Fruit fly (Drosophila melanogaster) whole organism, embryonic: Measurements from ENCODE around the gene CG14024.

ENCODE experiments used
- Awh ChIP-seq: fragments of 200-800 bp; sonication (Bioruptor generic); IDR thresholded peaks from 2 replicates; pipeline ENCODE4, ENCODE4 v1.3.6; 2022; ENCODE audit warnings: missing biosample characterization, missing genetic modification characterization
- CG12299 ChIP-seq: fragments of 200-800 bp; sonication (Bioruptor generic); optimal IDR thresholded peaks from 2 replicates; lab custom pipeline; 2018; ENCODE audit warnings: missing biosample characterization, mild to moderate bottlenecking, missing genetic modification characterization
- CG14014 ChIP-seq: fragments of 200-800 bp; sonication (Bioruptor generic); IDR thresholded peaks from 2 replicates; pipeline ENCODE4 v1.3.6; 2022; ENCODE audit warnings: missing biosample characterization, missing genetic modification characterization
- CG14441 ChIP-seq: fragments of 200-800 bp; sonication (Bioruptor generic); IDR thresholded peaks from 2 replicates; pipeline ENCODE4 v1.3.6; 2022; ENCODE audit warnings: missing biosample characterization, missing genetic modification characterization
- CG15479 ChIP-seq: fragments of 200-800 bp; sonication (Bioruptor generic); optimal IDR thresholded peaks from 3 replicates; lab custom pipeline; 2019; ENCODE audit warnings: missing biosample characterization, mild to moderate bottlenecking, missing genetic modification characterization, moderate library complexity
- CG16813 ChIP-seq: fragments of 200-800 bp; sonication (Bioruptor generic); IDR thresholded peaks from 3 replicates; pipeline ENCODE4 v1.3.6; 2022; ENCODE audit warnings: missing biosample characterization, missing genetic modification characterization; ENCODE audit not compliant: partially characterized antibody
- CG2199 ChIP-seq: fragments of 200-800 bp; sonication (Bioruptor generic); IDR thresholded peaks from 3 replicates; pipeline ENCODE4 v1.3.6; 2022; ENCODE audit warnings: missing biosample characterization, missing genetic modification characterization
- CG2889 ChIP-seq: fragments of 200-800 bp; sonication (Bioruptor generic); IDR thresholded peaks from 3 replicates; pipeline ENCODE4 v1.3.6; 2022; ENCODE audit warnings: missing biosample characterization, missing genetic modification characterization
- CG3847 ChIP-seq: fragments of 200-800 bp; sonication (Bioruptor generic); IDR thresholded peaks from 2 replicates; pipeline ENCODE4 v1.3.6; 2022; ENCODE audit warnings: missing biosample characterization, missing genetic modification characterization
- CG6254 ChIP-seq: fragments of 200-800 bp; sonication (Bioruptor generic); optimal IDR thresholded peaks from 3 replicates; lab custom pipeline; 2017; ENCODE audit warnings: mild to moderate bottlenecking, missing biosample characterization, missing genetic modification reagents, missing genetic modification characterization
- CG6854 ChIP-seq: fragments of 200-800 bp; sonication (Bioruptor generic); optimal IDR thresholded peaks from 3 replicates; lab custom pipeline; 2017; ENCODE audit warnings: missing biosample characterization, mild to moderate bottlenecking, missing genetic modification characterization
- CG7357 ChIP-seq: fragments of 200-800 bp; sonication (Bioruptor generic); IDR thresholded peaks from 3 replicates; pipeline ENCODE4 v1.3.6; 2022; ENCODE audit warnings: missing biosample characterization, missing genetic modification characterization
- CG7987 ChIP-seq: fragments of 200-800 bp; sonication (Bioruptor generic); optimal IDR thresholded peaks from 2 replicates; lab custom pipeline; 2018; ENCODE audit warnings: missing biosample characterization, mild to moderate bottlenecking, missing genetic modification characterization, moderate library complexity
- CG8765 ChIP-seq: fragments of 200-800 bp; sonication (Bioruptor generic); IDR thresholded peaks from 2 replicates; pipeline ENCODE4 v1.3.6; 2022; ENCODE audit warnings: missing biosample characterization, missing genetic modification characterization
- Dad ChIP-seq: fragments of 200-800 bp; sonication (Bioruptor generic); optimal IDR thresholded peaks from 3 replicates; lab custom pipeline; 2016; ENCODE audit warnings: missing biosample characterization, missing genetic modification characterization
- Doc3 ChIP-seq: fragments of 200-800 bp; sonication (Bioruptor generic); IDR thresholded peaks from 3 replicates; pipeline ENCODE4 v1.3.6; 2022; ENCODE audit warnings: missing biosample characterization, missing genetic modification characterization; ENCODE audit not compliant: partially characterized antibody
- Drgx ChIP-seq: fragments of 200-800 bp; sonication (Bioruptor generic); IDR thresholded peaks from 2 replicates; pipeline ENCODE4 v1.3.6; 2022; ENCODE audit warnings: missing biosample characterization, missing genetic modification characterization
- HLH4C ChIP-seq: fragments of 200-800 bp; sonication (Bioruptor generic); IDR thresholded peaks from 3 replicates; pipeline ENCODE4 v1.3.6; 2022; ENCODE audit warnings: missing biosample characterization, missing genetic modification characterization; ENCODE audit not compliant: partially characterized antibody
- MESR4 ChIP-seq: fragments of 200-800 bp; sonication (Bioruptor generic); optimal IDR thresholded peaks from 2 replicates; lab custom pipeline; 2018; ENCODE audit warnings: missing biosample characterization, mild to moderate bottlenecking, missing genetic modification characterization, moderate library complexity
- MTF-1 ChIP-seq: fragments of 200-800 bp; sonication (Bioruptor generic); optimal IDR thresholded peaks from 2 replicates; lab custom pipeline; 2018; ENCODE audit warnings: missing biosample characterization, mild to moderate bottlenecking, missing genetic modification characterization, borderline replicate concordance
- Neu2 ChIP-seq: fragments of 200-800 bp; sonication (Bioruptor generic); optimal IDR thresholded peaks from 3 replicates; lab custom pipeline; 2016; ENCODE audit warnings: missing biosample characterization, missing genetic modification characterization, borderline replicate concordance
- Ssrp ChIP-seq: fragments of 200-800 bp; sonication (Bioruptor generic); optimal IDR thresholded peaks from 2 replicates; lab custom pipeline; 2018; ENCODE audit warnings: missing biosample characterization, mild to moderate bottlenecking, missing genetic modification characterization, moderate library complexity
- amos ChIP-seq: fragments of 200-800 bp; sonication (Bioruptor generic); IDR thresholded peaks from 2 replicates; pipeline ENCODE4 v1.3.6; 2022; ENCODE audit warnings: missing biosample characterization, missing genetic modification characterization; ENCODE audit not compliant: partially characterized antibody
- az2 ChIP-seq: fragments of 200-800 bp; sonication (Bioruptor generic); optimal IDR thresholded peaks from 3 replicates; lab custom pipeline; 2016; ENCODE audit warnings: missing biosample characterization, missing genetic modification characterization
- br ChIP-seq: fragments of >200 bp; optimal IDR thresholded peaks from 2 replicates; lab custom pipeline; 2017
- cad ChIP-seq: fragments of >200 bp; optimal IDR thresholded peaks from 2 replicates; lab custom pipeline; 2017; ENCODE audit warnings: missing biosample characterization, missing genetic modification characterization
- crc ChIP-seq: fragments of 200-800 bp; sonication (Bioruptor generic); optimal IDR thresholded peaks from 2 replicates; lab custom pipeline; 2016; ENCODE audit warnings: missing biosample characterization, missing genetic modification characterization
- crp ChIP-seq, 2 experiments: fragments of 200-800 bp; sonication (Bioruptor generic); optimal IDR thresholded peaks; 2 replicates in 1 of 2; 3 replicates in 1 of 2; lab custom pipeline; 2017; ENCODE audit warnings: missing biosample characterization in 2 of 2, missing genetic modification characterization in 2 of 2, mild to moderate bottlenecking in 1 of 2, moderate library complexity in 1 of 2
- da ChIP-seq: fragments of 200-800 bp; sonication (Bioruptor generic); optimal IDR thresholded peaks from 2 replicates; lab custom pipeline; 2016; ENCODE audit warnings: missing biosample characterization, missing genetic modification characterization
- exex ChIP-seq: fragments of 200-800 bp; sonication (Bioruptor generic); optimal IDR thresholded peaks from 4 replicates; lab custom pipeline; 2018; ENCODE audit warnings: missing biosample characterization, mild to moderate bottlenecking, missing genetic modification characterization, moderate library complexity
- fru ChIP-seq: fragments of >200 bp; optimal IDR thresholded peaks from 2 replicates; lab custom pipeline; 2017
- grn ChIP-seq: fragments of 200-800 bp; sonication (Bioruptor generic); optimal IDR thresholded peaks from 3 replicates; lab custom pipeline; 2017; ENCODE audit warnings: missing biosample characterization, missing genetic modification characterization
- hb ChIP-seq: fragments of 200-800 bp; sonication (Bioruptor generic); IDR thresholded peaks from 3 replicates; pipeline ENCODE4 v1.3.6; 2022; ENCODE audit warnings: missing biosample characterization, missing genetic modification characterization; ENCODE audit not compliant: partially characterized antibody
- insv ChIP-seq, 2 experiments: fragments of 200-800 bp; sonication (Bioruptor generic); optimal IDR thresholded peaks; 3 replicates each; lab custom pipeline; 2016 to 2018; ENCODE audit warnings: missing biosample characterization in 2 of 2, missing genetic modification characterization in 2 of 2
- mirr ChIP-seq: fragments of 200-800 bp; sonication (Bioruptor generic); optimal IDR thresholded peaks from 3 replicates; lab custom pipeline; 2018; ENCODE audit warnings: missing biosample characterization, mild to moderate bottlenecking, missing genetic modification characterization
- nau ChIP-seq: fragments of 200-800 bp; sonication (Bioruptor generic); optimal IDR thresholded peaks from 3 replicates; lab custom pipeline; 2017; ENCODE audit warnings: missing biosample characterization, mild to moderate bottlenecking, missing genetic modification characterization, missing genetic modification reagents
- nerfin-2 ChIP-seq: fragments of 200-800 bp; sonication (Bioruptor generic); IDR thresholded peaks from 2 replicates; pipeline ENCODE4 v1.3.6; 2022; ENCODE audit warnings: missing biosample characterization, missing genetic modification characterization; ENCODE audit not compliant: partially characterized antibody
- pan ChIP-seq, 4 experiments: fragments of >200 bp in 3 of 4; fragments of 200-800 bp in 1 of 4; sonication (Bioruptor generic) in 1 of 4; optimal IDR thresholded peaks in 3 of 4; IDR thresholded peaks in 1 of 4; 2 replicates each; pipeline versions ENCODE4 v1.3.6 to Lab custom; 2017 to 2022; ENCODE audit warnings: missing biosample characterization in 2 of 4, missing genetic modification characterization in 2 of 4, mixed read lengths in 1 of 4
- pho ChIP-seq: fragments of 200-800 bp; sonication (Bioruptor generic); optimal IDR thresholded peaks from 2 replicates; lab custom pipeline; 2016; ENCODE audit warnings: missing biosample characterization, missing genetic modification characterization
- pnt ChIP-seq: fragments of 200-800 bp; sonication (Bioruptor generic); optimal IDR thresholded peaks from 3 replicates; lab custom pipeline; 2016; ENCODE audit warnings: missing biosample characterization, missing genetic modification characterization
- sna ChIP-seq: fragments of 200-800 bp; sonication (Bioruptor generic); IDR thresholded peaks from 2 replicates; pipeline ENCODE4 v1.3.6; 2022; ENCODE audit warnings: missing biosample characterization, missing genetic modification characterization; ENCODE audit not compliant: partially characterized antibody
- sob ChIP-seq: fragments of 200-800 bp; sonication (Bioruptor generic); IDR thresholded peaks from 2 replicates; pipeline ENCODE4 v1.3.6; 2022; ENCODE audit warnings: missing biosample characterization, missing genetic modification characterization
- sqz ChIP-seq: fragments of 200-800 bp; sonication (Bioruptor generic); optimal IDR thresholded peaks from 3 replicates; lab custom pipeline; 2018; ENCODE audit warnings: missing biosample characterization, mild to moderate bottlenecking, missing genetic modification characterization
- tll ChIP-seq, 2 experiments: fragments of 200-800 bp in 1 of 2; fragments of >200 bp in 1 of 2; sonication (Bioruptor generic) in 1 of 2; optimal IDR thresholded peaks; 2 replicates each; lab custom pipeline; 2017 to 2019; ENCODE audit warnings: missing biosample characterization in 2 of 2, missing genetic modification characterization in 2 of 2, mild to moderate bottlenecking in 1 of 2, moderate library complexity in 1 of 2
- zen ChIP-seq: fragments of 200-800 bp; sonication (Bioruptor generic); optimal IDR thresholded peaks from 3 replicates; lab custom pipeline; 2018; ENCODE audit warnings: missing biosample characterization, mild to moderate bottlenecking, missing genetic modification characterization, moderate library complexity

Gene CG14024

dm6 chr2L:5278309-5279130 lies 36.2 kb downstream of the CG14024 start, which contains the start of the genes Nin and Bub1 (continued):
- TF ChIP-seq CG6854 (GFP tag; lab: Kevin White, UChicago) (no peak), pho (GFP tag; lab: Kevin White, UChicago) (peak; percentile 8), CG2199 (GFP tag; lab: Robert Waterston, UW) (no peak), grn (GFP tag; lab: Kevin White, UChicago) (no peak), Ssrp (tag; lab: Kevin White, UChicago) (peak; percentile 8), crp (GFP tag; optimal IDR thresholded peaks at IDR 0.05; lab: Kevin White, UChicago) (no peak), CG7357 (no peak), CG7987 (GFP tag; lab: Kevin White, UChicago) (no peak), da (GFP tag; lab: Kevin White, UChicago) (no peak), CG14441 (GFP tag; lab: Robert Waterston, UW) (peak; percentile 31; the same call in 1 of the 2 replicates), Dad (no peak), Neu2 (no peak), Drgx (no peak), nau (no peak), fru (no peak), CG6254 (GFP tag; lab: Kevin White, UChicago) (no peak), crc (no peak), MTF-1 (GFP tag; lab: Kevin White, UChicago) (no peak)

- TF ChIP-seq pan (optimal IDR thresholded peaks at IDR 0.05; lab: Kevin White, UChicago) (no peak), pan (GFP tag; optimal IDR thresholded peaks at IDR 0.05 in 1 of 2, IDR thresholded peaks at IDR 0.05 in 1 of 2) (no peak), CG15479 (peak; percentile 90), grn (GFP tag; lab: Kevin White, UChicago) (peak; percentile 6), CG8765 (GFP tag; lab: Robert Waterston, UW) (no peak), amos (GFP tag; lab: Robert Waterston, UW) (peak; percentile 8; the same call in 1 of the 2 replicates), mirr (GFP tag; lab: Kevin White, UChicago) (peak; percentile 9), exex (tag; lab: Kevin White, UChicago) (peak; percentile 96), tll (GFP tag; optimal IDR thresholded peaks at IDR 0.05; lab: Kevin White, UChicago) (peak in 1 of 2 experiments; percentile 52), zen (peak; percentile 51), cad (GFP tag; lab: Kevin White, UChicago) (peak; percentile 92), sob (no peak)
Observed at dm6 chr2L:5277262-5278008, 37.3 kb downstream of the CG14024 start.

dm6 chr2L:5271081-5271480 lies 43.6 kb downstream of the CG14024 start, which contains the start of gene tkv:
Gene tkv (minus strand): TSS chr2L:5271384.
- TF ChIP-seq sna (GFP tag; lab: Robert Waterston, UW) (peak; percentile 74), az2 (no peak), CG12299 (no peak), Awh (GFP tag; lab: Robert Waterston, UW) (no peak), HLH4C (GFP tag; lab: Robert Waterston, UW) (peak; percentile 63), pnt (GFP tag; lab: Kevin White, UChicago) (no peak), Doc3 (peak; percentile 68), CG14014 (GFP tag; lab: Robert Waterston, UW) (peak; percentile 10; the same call in 1 of the 2 replicates), hb (GFP tag; lab: Robert Waterston, UW) (peak; percentile 59; the same call in 2 of the 3 replicates), CG2889 (GFP tag; lab: Robert Waterston, UW) (no peak), CG6854 (GFP tag; lab: Kevin White, UChicago) (no peak), MESR4 (peak; percentile 68), sqz (no peak), insv (GFP tag; optimal IDR thresholded peaks at IDR 0.05; lab: Kevin White, UChicago) (no peak), CG16813 (GFP tag; lab: Robert Waterston, UW) (peak; percentile 77), nerfin-2 (GFP tag; lab: Robert Waterston, UW) (peak; percentile 31; the same call in 1 of the 2 replicates), CG3847 (GFP tag; lab: Robert Waterston, UW) (no peak), br (no peak)
